Worm (Caenorhabditis elegans): ENCODE measurements around the gene ogdh-1.

DNA sequence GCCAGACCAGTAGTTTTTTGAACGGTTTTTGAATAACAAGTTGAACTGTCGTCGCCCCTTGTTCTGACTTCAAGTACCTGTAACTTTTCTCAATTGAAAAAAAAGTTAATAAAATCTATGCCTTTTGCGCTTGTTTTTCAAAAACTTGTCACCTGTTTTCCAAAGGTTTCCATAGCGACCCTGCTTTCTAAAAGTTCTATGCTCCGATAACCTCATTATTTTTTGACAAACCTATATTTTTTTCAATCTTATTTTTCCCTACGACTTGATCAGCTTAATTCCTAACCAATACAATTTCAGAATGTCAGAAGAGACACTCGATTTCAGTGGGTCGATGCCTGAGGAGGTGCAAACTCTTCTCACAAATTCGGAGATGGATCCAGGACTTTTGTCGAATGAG is 56.4 kb downstream of the ogdh-1 start, which contains the start of gene F29B9.8:
- TF ChIP-seq nhr-111 (GFP tag; optimal IDR thresholded peaks at IDR 0.05) (no peak), lin-13 (GFP tag; optimal IDR thresholded peaks at IDR 0.05) (no peak), spr-1 (tag; optimal IDR thresholded peaks at IDR 0.05) (no peak), dpl-1 (GFP tag; optimal IDR thresholded peaks at IDR 0.05) (no peak), unc-62 (GFP tag; optimal IDR thresholded peaks at IDR 0.05 in 1 of 2) (no peak), unc-62 (tag; optimal IDR thresholded peaks at IDR 0.05) (no peak), madf-5 (GFP tag; IDR thresholded peaks at IDR 0.05) (no peak), dmd-9 (GFP tag; IDR thresholded peaks at IDR 0.05) (no peak), pqm-1 (tag; optimal IDR thresholded peaks at IDR 0.05) (no peak), lin-38 (GFP tag; IDR thresholded peaks at IDR 0.05) (no peak), fkh-10 (GFP tag; optimal IDR thresholded peaks at IDR 0.05) (no peak), ama-1 (optimal IDR thresholded peaks at IDR 0.05) (no peak)

Measured in whole organism, L4 larva.